Fruit fly (Drosophila melanogaster): Measurements from ENCODE around the gene CG14374.

Gene CG14374

dm6 chr3R:13425470-13426033 is 28.6 kb upstream of the CG14374 start, which contains the start of gene Act87E (continued):
- peak; percentile 34 for TF ChIP-seq CG9817 (tag; optimal IDR thresholded peaks at IDR 0.05)
- TF ChIP-seq ac (GFP tag; optimal IDR thresholded peaks at IDR 0.05), result peak; percentile 30
- peak; percentile 38; the same call in 1 of the 3 replicates for TF ChIP-seq so (GFP tag; IDR thresholded peaks at IDR 0.05)
- TF ChIP-seq CG10654 (GFP tag; optimal IDR thresholded peaks at IDR 0.05), result peak; percentile 14
- peak; percentile 59 for TF ChIP-seq CG18619 (GFP tag; optimal IDR thresholded peaks at IDR 0.05)
- peak; percentile 79 for TF ChIP-seq CG30403 (GFP tag; optimal IDR thresholded peaks at IDR 0.05)
- peak; percentile 65 for TF ChIP-seq tio (GFP tag; optimal IDR thresholded peaks at IDR 0.05)
- TF ChIP-seq klu (GFP tag; IDR thresholded peaks at IDR 0.05), result no peak
- no peak for TF ChIP-seq mld (GFP tag; IDR thresholded peaks at IDR 0.05; ENCODE audit: partially characterized antibody)
- TF ChIP-seq CG11723 (GFP tag; optimal IDR thresholded peaks at IDR 0.05), result peak; percentile 45
- peak; percentile 36 for TF ChIP-seq zen (tag; optimal IDR thresholded peaks at IDR 0.05)
- no peak for TF ChIP-seq Bgb (GFP tag; IDR thresholded peaks at IDR 0.05; ENCODE audit: partially characterized antibody)
- TF ChIP-seq cg (GFP tag; optimal IDR thresholded peaks at IDR 0.05), result peak; percentile 38
- peak in 1 of 2 experiments; percentile 60 for TF ChIP-seq Hr78 (GFP tag; optimal IDR thresholded peaks at IDR 0.05)
- TF ChIP-seq HLHmδ (GFP tag; optimal IDR thresholded peaks at IDR 0.05), result no peak
- no peak for TF ChIP-seq slp2 (GFP tag; optimal IDR thresholded peaks at IDR 0.05)
- no peak for TF ChIP-seq chif (GFP tag; optimal IDR thresholded peaks at IDR 0.05)
- TF ChIP-seq Hr3 (GFP tag; optimal IDR thresholded peaks at IDR 0.05), result peak; percentile 67
- peak; percentile 42 for TF ChIP-seq CG12942 (GFP tag; optimal IDR thresholded peaks at IDR 0.05)
- TF ChIP-seq CG12071 (GFP tag; optimal IDR thresholded peaks at IDR 0.05), result no peak
- no peak for TF ChIP-seq CG2889 (GFP tag; IDR thresholded peaks at IDR 0.05)
- no peak for TF ChIP-seq CG16779 (GFP tag; IDR thresholded peaks at IDR 0.05)
- TF ChIP-seq CG11695 (GFP tag; IDR thresholded peaks at IDR 0.05), result peak; percentile 41; the same call in 1 of the 3 replicates
- no peak for TF ChIP-seq CG16863 (GFP tag; optimal IDR thresholded peaks at IDR 0.05)
- TF ChIP-seq Lim3 (GFP tag; IDR thresholded peaks at IDR 0.05), result no peak
- no peak for TF ChIP-seq her (GFP tag; optimal IDR thresholded peaks at IDR 0.05)
- TF ChIP-seq Fer3 (tag; optimal IDR thresholded peaks at IDR 0.05), result peak; percentile 1
- TF ChIP-seq sim (GFP tag; IDR thresholded peaks at IDR 0.05), result peak; percentile 46; the same call in 1 of the 2 replicates
- peak; percentile 35 for TF ChIP-seq CG8290 (GFP tag; optimal IDR thresholded peaks at IDR 0.05)
- TF ChIP-seq CG8290 (tag; optimal IDR thresholded peaks at IDR 0.05), result no peak
- TF ChIP-seq Sox102F (GFP tag; optimal IDR thresholded peaks at IDR 0.05), result peak; percentile 76
- TF ChIP-seq insv (GFP tag; optimal IDR thresholded peaks at IDR 0.05), result no peak
- peak; percentile 41; the same call in 1 of the 2 replicates for TF ChIP-seq esg (GFP tag; conservative IDR thresholded peaks at IDR 0.05)
- TF ChIP-seq fd3F (GFP tag; optimal IDR thresholded peaks at IDR 0.05), result peak; percentile 52
- TF ChIP-seq Nf-YC (tag; optimal IDR thresholded peaks at IDR 0.05), result no peak
- TF ChIP-seq lmd (GFP tag; IDR thresholded peaks at IDR 0.05), result peak; percentile 61
- TF ChIP-seq trh (GFP tag; optimal IDR thresholded peaks at IDR 0.05), result no peak
- TF ChIP-seq Gug (GFP tag; IDR thresholded peaks at IDR 0.05), result no peak
- TF ChIP-seq ems (GFP tag; optimal IDR thresholded peaks at IDR 0.05), result no peak
- TF ChIP-seq lbe (GFP tag; optimal IDR thresholded peaks at IDR 0.05), result no peak
- TF ChIP-seq CG4328 (GFP tag; optimal IDR thresholded peaks at IDR 0.05), result peak; percentile 3
- TF ChIP-seq kay (GFP tag; optimal IDR thresholded peaks at IDR 0.05), result no peak
- peak; percentile 57 for TF ChIP-seq odd (GFP tag; optimal IDR thresholded peaks at IDR 0.05)
- no peak for TF ChIP-seq CG17612 (GFP tag; IDR thresholded peaks at IDR 0.05)
- no peak for TF ChIP-seq CG2199 (GFP tag; IDR thresholded peaks at IDR 0.05)
- no peak for TF ChIP-seq CG3726 (GFP tag; IDR thresholded peaks at IDR 0.05)
- TF ChIP-seq Taf1 (GFP tag; IDR thresholded peaks at IDR 0.05), result no peak
- peak; percentile 55 for TF ChIP-seq org-1 (GFP tag; optimal IDR thresholded peaks at IDR 0.05)
- TF ChIP-seq jing (GFP tag; optimal IDR thresholded peaks at IDR 0.05), result no peak
- TF ChIP-seq CG4820 (GFP tag; optimal IDR thresholded peaks at IDR 0.05), result peak; percentile 15
- TF ChIP-seq al (GFP tag; IDR thresholded peaks at IDR 0.05), result no peak

Measured in whole organism, embryonic.